Fruit fly (Drosophila melanogaster) whole organism, wandering third instar larva: ENCODE measurements around the gene CG17625.

Experiments used
- Abd-B ChIP-seq: fragments of >200 bp; optimal IDR thresholded peaks from 2 replicates; lab custom pipeline; 2017; ENCODE audit warnings: missing biosample characterization, missing genetic modification characterization
- CG32264 ChIP-seq: fragments of 200-800 bp; sonication (Bioruptor generic); optimal IDR thresholded peaks from 2 replicates; lab custom pipeline; 2016; ENCODE audit warnings: missing biosample characterization, missing genetic modification characterization
- CG9705 ChIP-seq: fragments of 200-800 bp; sonication (Bioruptor generic); optimal IDR thresholded peaks from 2 replicates; lab custom pipeline; 2018; ENCODE audit warnings: missing biosample characterization, mild to moderate bottlenecking, missing genetic modification characterization
- CrebA ChIP-seq: fragments of 200-800 bp; sonication (Bioruptor generic); optimal IDR thresholded peaks from 2 replicates; lab custom pipeline; 2016; ENCODE audit warnings: missing biosample characterization, mild to moderate bottlenecking, missing genetic modification characterization, borderline replicate concordance
- Dfd ChIP-seq: fragments of >200 bp; optimal IDR thresholded peaks from 2 replicates; lab custom pipeline; 2017; ENCODE audit warnings: missing biosample characterization, missing genetic modification characterization
- Dif ChIP-seq: fragments of 200-275, 200-300 bp; sonication (Bioruptor generic); optimal IDR thresholded peaks from 2 replicates; lab custom pipeline; 2018; ENCODE audit warnings: missing biosample characterization, missing genetic modification characterization; ENCODE audit not compliant: partially characterized antibody
- GATAd ChIP-seq: sonication (Bioruptor generic); optimal IDR thresholded peaks from 2 replicates; lab custom pipeline; 2016; ENCODE audit warnings: missing biosample characterization, missing genetic modification characterization
- Hnf4 ChIP-seq: fragments of 200-800 bp; sonication (Bioruptor generic); optimal IDR thresholded peaks from 2 replicates; lab custom pipeline; 2016; ENCODE audit warnings: missing biosample characterization, mild to moderate bottlenecking, missing genetic modification characterization
- Hr78 ChIP-seq: fragments of >200 bp; optimal IDR thresholded peaks from 2 replicates; lab custom pipeline; 2017; ENCODE audit warnings: missing biosample characterization, missing genetic modification characterization
- Myc ChIP-seq: fragments of >200 bp; optimal IDR thresholded peaks from 2 replicates; lab custom pipeline; 2017
- N ChIP-seq: fragments of >200 bp; optimal IDR thresholded peaks from 2 replicates; lab custom pipeline; 2018; ENCODE audit warnings: missing biosample characterization, missing external identifiers, missing genetic modification characterization
- OdsH ChIP-seq: fragments of 200-800 bp; sonication (Bioruptor generic); optimal IDR thresholded peaks from 2 replicates; lab custom pipeline; 2016; ENCODE audit warnings: missing biosample characterization, mild to moderate bottlenecking, missing genetic modification characterization
- Rel ChIP-seq, 2 experiments: fragments of 200-800 bp; sonication (Bioruptor generic) in 1 of 2; optimal IDR thresholded peaks; 2 replicates in 1 of 2; 3 replicates in 1 of 2; lab custom pipeline; 2016 to 2019; ENCODE audit warnings: mild to moderate bottlenecking in 2 of 2, missing biosample characterization in 2 of 2, missing genetic modification characterization in 2 of 2, moderate library complexity in 1 of 2
- Sp1 ChIP-seq: fragments of 200-800 bp; sonication (Bioruptor generic); optimal IDR thresholded peaks from 3 replicates; lab custom pipeline; 2019; ENCODE audit warnings: missing biosample characterization, mild to moderate bottlenecking, missing genetic modification characterization, moderate library complexity
- Vsx2 ChIP-seq: fragments of 200-300, 225-300 bp; sonication (Bioruptor generic); optimal IDR thresholded peaks from 2 replicates; lab custom pipeline; 2018; ENCODE audit warnings: missing biosample characterization, missing genetic modification characterization; ENCODE audit not compliant: partially characterized antibody
- br ChIP-seq: fragments of 200-800 bp; sonication (Bioruptor generic); optimal IDR thresholded peaks from 2 replicates; lab custom pipeline; 2016; ENCODE audit warnings: missing biosample characterization, missing genetic modification characterization
- brk ChIP-seq: fragments of 200-800 bp; sonication (Bioruptor generic); optimal IDR thresholded peaks from 2 replicates; lab custom pipeline; 2016; ENCODE audit warnings: missing biosample characterization, mild to moderate bottlenecking, missing genetic modification characterization
- dl ChIP-seq, 2 experiments: fragments of 175-275, 200-275 bp in 1 of 2; fragments of 200-275 bp in 1 of 2; sonication (Bioruptor generic); optimal IDR thresholded peaks; lab custom pipeline; 2018; ENCODE audit warnings: mild to moderate bottlenecking in 2 of 2, missing biosample characterization in 2 of 2, missing genetic modification characterization in 2 of 2, moderate library complexity in 2 of 2; ENCODE audit not compliant: partially characterized antibody in 2 of 2, insufficient read depth in 1 of 2
- dmrt93B ChIP-seq: fragments of 200-800 bp; sonication (Bioruptor generic); optimal IDR thresholded peaks from 2 replicates; lab custom pipeline; 2018; ENCODE audit warnings: missing biosample characterization, mild to moderate bottlenecking, missing genetic modification characterization
- fru ChIP-seq: fragments of 200-800 bp; sonication (Bioruptor generic); optimal IDR thresholded peaks from 3 replicates; lab custom pipeline; 2016; ENCODE audit warnings: missing biosample characterization, mild to moderate bottlenecking, missing genetic modification characterization
- h ChIP-seq: fragments of 200-800 bp; sonication (Bioruptor generic); optimal IDR thresholded peaks from 3 replicates; lab custom pipeline; 2016; ENCODE audit warnings: missing biosample characterization, mild to moderate bottlenecking, missing genetic modification characterization
- jim ChIP-seq: fragments of 175-275, 200-325 bp; sonication (Bioruptor generic); optimal IDR thresholded peaks from 2 replicates; lab custom pipeline; 2016; ENCODE audit warnings: missing biosample characterization, mild to moderate bottlenecking, missing genetic modification characterization
- lola ChIP-seq: fragments of >200 bp; optimal IDR thresholded peaks from 2 replicates; lab custom pipeline; 2017; ENCODE audit warnings: missing biosample characterization, missing genetic modification characterization
- pan ChIP-seq: fragments of >200 bp; optimal IDR thresholded peaks from 2 replicates; lab custom pipeline; 2017
- psq ChIP-seq: fragments of 200-800 bp; sonication (Bioruptor generic); optimal IDR thresholded peaks from 3 replicates; lab custom pipeline; 2017; ENCODE audit warnings: missing biosample characterization, mild to moderate bottlenecking, missing genetic modification characterization, moderate library complexity
- rgr ChIP-seq: fragments of 200-800 bp; sonication (Bioruptor generic); optimal IDR thresholded peaks from 3 replicates; lab custom pipeline; 2016; ENCODE audit warnings: missing biosample characterization, mild to moderate bottlenecking, missing genetic modification characterization
- sage ChIP-seq: fragments of 200-800 bp; sonication (Bioruptor generic); optimal IDR thresholded peaks from 2 replicates; lab custom pipeline; 2016; ENCODE audit warnings: missing biosample characterization, mild to moderate bottlenecking, missing genetic modification characterization
- sv ChIP-seq: fragments of 200-800 bp; sonication (Bioruptor generic); optimal IDR thresholded peaks from 3 replicates; lab custom pipeline; 2016; ENCODE audit warnings: missing biosample characterization, missing genetic modification characterization
- tai ChIP-seq: sonication (Bioruptor generic); optimal IDR thresholded peaks from 2 replicates; lab custom pipeline; 2016; ENCODE audit warnings: missing biosample characterization, missing genetic modification characterization
- woc ChIP-seq: sonication (Bioruptor generic); optimal IDR thresholded peaks from 2 replicates; lab custom pipeline; 2016; ENCODE audit warnings: missing biosample characterization, mild to moderate bottlenecking, missing genetic modification characterization

CG17625 gene

DNA sequence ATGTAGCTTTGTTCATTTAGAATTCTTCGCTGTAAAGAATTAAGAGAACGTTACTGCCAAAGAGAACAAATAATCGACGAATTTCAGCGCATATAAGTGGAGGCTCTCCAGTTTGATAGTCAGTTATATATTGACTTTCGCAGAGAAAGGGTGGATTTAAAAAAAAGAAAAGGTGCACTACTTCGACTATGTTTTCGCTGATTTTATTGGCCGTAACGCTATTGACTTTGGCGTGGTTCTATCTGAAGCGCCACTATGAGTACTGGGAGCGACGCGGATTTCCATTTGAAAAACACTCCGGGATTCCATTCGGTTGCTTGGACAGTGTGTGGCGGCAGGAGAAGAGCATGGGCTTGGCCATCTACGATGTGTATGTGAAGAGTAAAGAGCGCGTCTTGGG, 11.6 kb downstream of the CG17625 start, which contains the start of gene Cyp6d4:
TSS of gene Cyp6d4 (plus strand) at position 112 of the 400 bp plus-strand sequence.
- TF ChIP-seq OdsH (GFP tag; lab: Kevin White, UChicago) (no peak), Dif (peak; percentile 25), fru (peak; percentile 65)

DNA sequence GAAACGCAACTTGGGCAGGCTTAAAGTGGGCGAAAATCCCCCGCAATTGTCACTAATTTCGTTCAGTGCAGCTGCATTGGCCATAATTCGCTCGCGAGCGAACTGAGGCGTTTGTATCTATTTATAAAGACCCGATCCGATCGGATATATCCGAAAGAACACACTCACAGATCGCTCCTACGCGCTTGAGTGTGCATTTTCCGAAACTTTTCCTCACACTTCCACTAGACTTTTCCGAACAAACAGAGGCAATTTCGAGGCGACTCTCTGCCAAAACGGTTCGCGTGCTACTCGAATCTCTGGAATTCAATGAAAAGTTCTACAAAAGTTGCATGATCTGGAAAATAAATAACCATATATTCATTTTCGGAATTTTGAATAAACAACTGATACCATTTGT, 15.1 kb downstream of the CG17625 start, which contains the start of the genes CG6972 and CCAP:
TSS of gene CG6972 (plus strand) at position 215 of the 400 bp plus-strand sequence.
TSS of gene CCAP (minus strand) at position 292 of the 400 bp plus-strand sequence.
- no peak for TF ChIP-seq Rel (GFP tag; optimal IDR thresholded peaks at IDR 0.05; lab: Kevin White, UChicago)
- TF ChIP-seq Rel (tag; optimal IDR thresholded peaks at IDR 0.05; lab: Kevin White, UChicago), result no peak
- no peak for TF ChIP-seq tai (GFP tag; lab: Kevin White, UChicago)
- no peak for TF ChIP-seq Dif
- TF ChIP-seq pan, result no peak
- TF ChIP-seq N, result no peak
- no peak for TF ChIP-seq rgr (GFP tag; lab: Kevin White, UChicago)
- TF ChIP-seq h (GFP tag; lab: Kevin White, UChicago), result no peak
- TF ChIP-seq dmrt93B (GFP tag; lab: Kevin White, UChicago), result no peak
- no peak for TF ChIP-seq woc (GFP tag; lab: Kevin White, UChicago)
- no peak for TF ChIP-seq Dfd
- no peak for TF ChIP-seq Hnf4 (GFP tag; lab: Kevin White, UChicago)
- no peak for TF ChIP-seq fru
- no peak for TF ChIP-seq psq
- no peak for TF ChIP-seq Abd-B
- TF ChIP-seq CrebA (GFP tag; lab: Kevin White, UChicago), result no peak
- TF ChIP-seq dl (GFP tag; optimal IDR thresholded peaks at IDR 0.05; lab: Kevin White, UChicago; ENCODE audit: insufficient read depth in 1 of 2, partially characterized antibody in 2 of 2), result no peak

DNA sequence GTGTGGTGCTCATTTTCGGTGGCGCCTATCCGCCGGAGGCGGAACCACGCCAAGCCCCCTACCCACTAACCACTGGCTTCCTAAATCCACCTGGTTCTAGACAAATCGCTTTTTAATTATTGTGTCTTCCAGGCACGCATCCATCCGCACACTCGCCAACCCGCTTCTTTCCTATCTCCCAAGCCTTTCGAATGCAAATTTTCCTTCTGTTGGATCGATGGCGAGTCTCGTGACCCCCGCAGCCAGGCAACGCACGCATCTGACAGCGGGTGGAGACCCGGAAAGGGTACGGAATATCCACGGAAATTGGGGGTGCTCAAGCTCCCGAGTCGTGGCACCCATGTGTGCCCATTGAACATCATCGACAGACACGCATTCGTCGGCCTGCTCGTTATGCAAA, 20.5 kb downstream of the CG17625 start, which contains the start of gene CG13842:
TSS of gene CG13842 (minus strand) at position 101 of the 400 bp plus-strand sequence.
- TF ChIP-seq Hr78 (GFP tag; lab: Kevin White, UChicago) (no peak), jim (GFP tag; lab: Kevin White, UChicago) (no peak), Myc (no peak), N (no peak), Dfd (no peak), GATAd (no peak), fru (no peak), brk (GFP tag; lab: Kevin White, UChicago) (no peak), CG32264 (no peak), lola (GFP tag; lab: Kevin White, UChicago) (no peak), sv (GFP tag; lab: Kevin White, UChicago) (no peak), sage (GFP tag; lab: Kevin White, UChicago) (no peak), CG9705 (GFP tag; lab: Kevin White, UChicago) (no peak), Hnf4 (GFP tag; lab: Kevin White, UChicago) (no peak), Sp1 (GFP tag; lab: Kevin White, UChicago) (no peak)
- TF ChIP-seq, all 38 proteins: peak for 0

DNA sequence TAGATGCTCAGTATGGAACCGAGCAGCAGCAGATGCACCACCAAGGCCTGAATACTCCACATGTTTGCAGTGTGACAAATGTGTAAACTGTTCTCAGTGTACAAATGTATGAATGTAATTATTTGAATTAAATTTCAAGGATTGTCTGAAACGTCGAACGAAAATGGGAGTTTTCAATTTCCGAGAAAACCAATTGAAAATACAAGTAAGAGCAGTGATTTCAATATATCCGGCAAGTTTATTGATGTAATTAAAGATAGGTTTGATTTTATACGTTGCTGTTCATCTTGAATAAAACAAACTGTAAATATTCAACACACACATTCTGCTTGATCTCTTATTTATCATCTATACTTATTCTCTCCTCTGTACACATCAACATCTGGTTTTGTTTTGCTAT, 24.0 kb downstream of the CG17625 start, which contains the start of gene CG4907:
TSS of gene CG4907 (minus strand) at position 101 of the 400 bp plus-strand sequence.
- no peak for TF ChIP-seq Vsx2 (GFP tag; lab: Kevin White, UChicago)
- TF ChIP-seq Abd-B, result no peak
- no peak for TF ChIP-seq sv (GFP tag; lab: Kevin White, UChicago)
- no peak for TF ChIP-seq h (GFP tag; lab: Kevin White, UChicago)
- no peak for TF ChIP-seq CG32264
- no peak for TF ChIP-seq Dif
- no peak for TF ChIP-seq Myc
- TF ChIP-seq CrebA (GFP tag; lab: Kevin White, UChicago), result no peak
- no peak for TF ChIP-seq Sp1 (GFP tag; lab: Kevin White, UChicago)
- TF ChIP-seq lola (GFP tag; lab: Kevin White, UChicago), result no peak
- no peak for TF ChIP-seq psq
- no peak for TF ChIP-seq sage (GFP tag; lab: Kevin White, UChicago)
- TF ChIP-seq br (GFP tag; lab: Kevin White, UChicago), result no peak
- TF ChIP-seq Hnf4 (GFP tag; lab: Kevin White, UChicago), result no peak

DNA sequence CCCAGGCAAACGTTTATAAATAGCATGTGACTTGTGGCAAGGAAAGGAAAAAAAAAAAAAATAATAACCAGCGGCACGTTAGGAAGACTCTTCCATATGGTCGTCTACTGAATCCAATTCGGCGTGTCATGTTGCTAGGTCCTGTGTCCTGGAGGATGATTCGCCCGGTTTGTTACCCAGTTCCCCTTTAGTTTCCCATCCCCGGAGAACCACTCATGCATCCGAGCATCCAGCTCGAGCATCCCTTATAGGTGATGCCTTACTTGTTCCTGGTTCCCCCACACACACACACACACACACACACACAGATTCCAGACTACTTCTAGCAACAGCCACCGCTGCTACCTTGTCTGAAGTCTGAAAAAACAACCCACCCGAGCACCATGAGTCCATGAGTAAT, 31.2 kb downstream of the CG17625 start:
- no peak for TF ChIP-seq Dif
- TF ChIP-seq GATAd, result no peak
- no peak for TF ChIP-seq woc (GFP tag; lab: Kevin White, UChicago)
- TF ChIP-seq dl (GFP tag; optimal IDR thresholded peaks at IDR 0.05; lab: Kevin White, UChicago; ENCODE audit: insufficient read depth in 1 of 2, partially characterized antibody in 2 of 2), result no peak
- TF ChIP-seq N, result no peak
- TF ChIP-seq Vsx2 (GFP tag; lab: Kevin White, UChicago), result no peak
